Worm (Caenorhabditis elegans) whole organism, mixed stage, embryonic: ENCODE measurements around the gene srdh-1.

Experiments used
- M03D4.4 ChIP-seq: sonication (generic microtip); optimal IDR thresholded peaks from 2 replicates; lab custom pipeline; 2017; ENCODE audit warnings: mild to moderate bottlenecking, missing genetic modification characterization, missing compliant biosample characterization
- bed-3 ChIP-seq: fragments of 200-800 bp; sonication (Bioruptor generic); optimal IDR thresholded peaks from 3 replicates; lab custom pipeline; 2018; ENCODE audit warnings: mild to moderate bottlenecking, missing genetic modification characterization, moderate library complexity, missing compliant biosample characterization
- blmp-1 ChIP-seq: fragments of 150-350 bp; optimal IDR thresholded peaks from 2 replicates; lab custom pipeline; 2014; ENCODE audit warnings: missing biosample characterization, missing genetic modification characterization
- ceh-43 ChIP-seq: fragments of 200-800 bp; sonication (Bioruptor generic); optimal IDR thresholded peaks from 2 replicates; lab custom pipeline; 2018; ENCODE audit warnings: mild to moderate bottlenecking, missing genetic modification characterization, moderate library complexity, missing compliant biosample characterization
- ceh-83 ChIP-seq: fragments of 200-800 bp; sonication (Bioruptor generic); optimal IDR thresholded peaks from 2 replicates; lab custom pipeline; 2018; ENCODE audit warnings: mild to moderate bottlenecking, missing genetic modification characterization, missing compliant biosample characterization
- ces-1 ChIP-seq: fragments of 150-350 bp; optimal IDR thresholded peaks from 2 replicates; lab custom pipeline; 2014; ENCODE audit warnings: missing biosample characterization, missing genetic modification reagents, missing genetic modification characterization
- drap-1 ChIP-seq: fragments of 200-800 bp; sonication (Bioruptor generic); optimal IDR thresholded peaks from 3 replicates; lab custom pipeline; 2018; ENCODE audit warnings: mild to moderate bottlenecking, missing genetic modification characterization, missing compliant biosample characterization
- elt-1 ChIP-seq: sonication (generic microtip); optimal IDR thresholded peaks from 2 replicates; lab custom pipeline; 2017; ENCODE audit warnings: missing genetic modification characterization, mild to moderate bottlenecking, missing compliant biosample characterization, antibody characterized with exemption, moderate library complexity, borderline replicate concordance; ENCODE audit not compliant: insufficient read depth
- ham-2 ChIP-seq: fragments of 200-800 bp; sonication (Bioruptor generic); optimal IDR thresholded peaks from 2 replicates; lab custom pipeline; 2018; ENCODE audit warnings: mild to moderate bottlenecking, missing genetic modification characterization, missing compliant biosample characterization
- hlh-1 ChIP-seq: fragments of 150-350 bp; optimal IDR thresholded peaks from 2 replicates; lab custom pipeline; 2014; ENCODE audit warnings: missing biosample characterization, missing genetic modification reagents, missing genetic modification characterization
- lin-13 ChIP-seq: fragments of 150-350 bp; optimal IDR thresholded peaks from 2 replicates; lab custom pipeline; 2014; ENCODE audit warnings: missing biosample characterization, missing genetic modification characterization
- lsy-2 ChIP-seq: fragments of 150-350 bp; optimal IDR thresholded peaks from 2 replicates; lab custom pipeline; 2014; ENCODE audit warnings: missing biosample characterization, missing genetic modification characterization
- mep-1 ChIP-seq: fragments of 150-350 bp; optimal IDR thresholded peaks from 2 replicates; lab custom pipeline; 2017; ENCODE audit warnings: missing biosample characterization, missing genetic modification reagents, missing genetic modification characterization, inconsistent platforms
- nhr-12 ChIP-seq: fragments of 150-350 bp; optimal IDR thresholded peaks from 2 replicates; lab custom pipeline; 2014; ENCODE audit warnings: missing biosample characterization, missing genetic modification characterization
- nhr-2 ChIP-seq: fragments of 150-350 bp; optimal IDR thresholded peaks from 2 replicates; lab custom pipeline; 2014; ENCODE audit warnings: missing biosample characterization, missing genetic modification characterization
- nhr-237 ChIP-seq: fragments of 150-350 bp; optimal IDR thresholded peaks from 2 replicates; lab custom pipeline; 2014; ENCODE audit warnings: missing biosample characterization, missing genetic modification characterization
- nhr-28 ChIP-seq: fragments of 150-350 bp; optimal IDR thresholded peaks from 2 replicates; lab custom pipeline; 2014; ENCODE audit warnings: missing biosample characterization, missing genetic modification characterization
- nhr-76 ChIP-seq: sonication (generic microtip); optimal IDR thresholded peaks from 2 replicates; lab custom pipeline; 2017; ENCODE audit warnings: missing biosample characterization, missing genetic modification characterization
- pha-4 ChIP-seq: fragments of 150-350 bp; optimal IDR thresholded peaks from 2 replicates; lab custom pipeline; 2018; ENCODE audit warnings: missing biosample characterization, missing genetic modification reagents, missing genetic modification characterization
- sem-2 ChIP-seq: fragments of 200-800 bp; sonication (Bioruptor generic); optimal IDR thresholded peaks from 2 replicates; lab custom pipeline; 2018; ENCODE audit warnings: mild to moderate bottlenecking, missing genetic modification characterization, missing compliant biosample characterization
- snpc-4 ChIP-seq: fragments of 150-350 bp; optimal IDR thresholded peaks from 2 replicates; lab custom pipeline; 2014; ENCODE audit warnings: missing biosample characterization, missing genetic modification characterization
- sptf-1 ChIP-seq: sonication (generic microtip); optimal IDR thresholded peaks from 2 replicates; lab custom pipeline; 2017; ENCODE audit warnings: mild to moderate bottlenecking, missing genetic modification characterization, moderate library complexity, missing compliant biosample characterization
- tbx-8 ChIP-seq: fragments of 200-800 bp; sonication (Bioruptor generic); optimal IDR thresholded peaks from 2 replicates; lab custom pipeline; 2018; ENCODE audit warnings: mild to moderate bottlenecking, missing genetic modification characterization, moderate library complexity, missing compliant biosample characterization
- unc-120 ChIP-seq: sonication (generic microtip); optimal IDR thresholded peaks from 2 replicates; lab custom pipeline; 2017; ENCODE audit warnings: missing genetic modification characterization, missing compliant biosample characterization; ENCODE audit not compliant: poor library complexity, severe bottlenecking
- unc-39 ChIP-seq: fragments of 150-350 bp; optimal IDR thresholded peaks from 2 replicates; lab custom pipeline; 2014; ENCODE audit warnings: missing biosample characterization, missing genetic modification characterization
- unc-62 ChIP-seq: fragments of 150-350 bp; optimal IDR thresholded peaks from 2 replicates; lab custom pipeline; 2014; ENCODE audit warnings: missing biosample characterization, missing genetic modification reagents, missing genetic modification characterization
- zip-8 ChIP-seq: fragments of 150-350 bp; optimal IDR thresholded peaks from 2 replicates; lab custom pipeline; 2014; ENCODE audit warnings: missing biosample characterization, missing genetic modification characterization

srdh-1 gene

DNA sequence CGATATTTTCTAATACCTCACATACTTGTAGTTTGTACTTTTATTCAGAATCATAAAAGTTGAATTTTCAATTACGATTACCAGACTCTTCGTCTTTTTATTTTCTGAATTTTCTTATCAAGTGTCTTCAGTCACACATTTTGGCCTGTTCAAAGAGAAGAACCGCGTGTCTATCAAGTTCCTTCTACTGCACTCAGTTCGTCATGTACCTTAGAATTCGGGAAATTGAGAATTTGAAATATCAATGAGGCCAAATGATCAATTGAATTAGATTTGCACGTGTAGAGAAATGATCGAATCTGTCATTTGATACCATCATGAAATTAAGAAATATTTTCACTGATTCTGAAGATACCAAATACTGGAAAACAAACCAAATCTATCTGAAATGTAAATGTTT, 899 bp upstream of the srdh-1 start:
- TF ChIP-seq ceh-43 (no peak), nhr-76 (tag; lab: Kevin White, UChicago) (no peak), sptf-1 (tag; lab: Kevin White, UChicago) (no peak), unc-62 (GFP tag; lab: Kevin White, UChicago) (no peak), lsy-2 (tag; lab: Kevin White, UChicago) (no peak), unc-39 (tag; lab: Kevin White, UChicago) (no peak), blmp-1 (tag; lab: Kevin White, UChicago) (no peak), hlh-1 (tag; lab: Kevin White, UChicago) (no peak), mep-1 (tag; lab: Kevin White, UChicago) (no peak), nhr-28 (no peak), nhr-237 (tag; lab: Kevin White, UChicago) (no peak), lin-13 (tag; lab: Kevin White, UChicago) (no peak), nhr-2 (tag; lab: Kevin White, UChicago) (no peak), zip-8 (tag; lab: Kevin White, UChicago) (no peak), pha-4 (tag; lab: Kevin White, UChicago) (no peak), unc-120 (tag; lab: Kevin White, UChicago) (no peak), drap-1 (no peak), tbx-8 (GFP tag; lab: Kevin White, UChicago) (no peak), bed-3 (no peak), elt-1 (tag; lab: Kevin White, UChicago) (no peak)
- TF ChIP-seq, all 35 proteins: peak for 0

DNA sequence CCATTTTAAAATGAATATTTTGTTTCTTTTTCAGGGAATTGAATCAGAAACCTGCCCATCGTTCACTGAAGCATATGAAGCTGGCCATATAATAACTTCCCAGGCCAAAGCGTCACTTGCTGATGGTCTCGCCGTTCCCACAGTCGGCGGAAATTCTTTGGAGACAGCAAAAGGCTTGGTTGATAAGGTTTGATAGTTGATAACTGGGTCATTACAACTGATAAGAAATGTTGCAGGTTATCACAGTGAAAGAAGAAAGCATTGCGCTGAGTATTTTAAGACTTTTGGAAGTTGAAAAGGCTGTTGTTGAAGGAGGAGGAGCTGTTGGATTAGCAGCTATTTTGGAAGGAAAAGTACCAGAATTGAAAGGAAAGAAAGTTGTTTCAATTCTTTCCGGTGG, 2.1 kb downstream of the srdh-1 start:
- TF ChIP-seq unc-62 (GFP tag; lab: Kevin White, UChicago) (no peak), pha-4 (tag; lab: Kevin White, UChicago) (no peak), ceh-83 (GFP tag; lab: Kevin White, UChicago) (no peak), nhr-12 (tag; lab: Kevin White, UChicago) (no peak), ces-1 (GFP tag; lab: Kevin White, UChicago) (no peak), tbx-8 (GFP tag; lab: Kevin White, UChicago) (no peak), nhr-76 (tag; lab: Kevin White, UChicago) (no peak), M03D4.4 (tag; lab: Kevin White, UChicago) (no peak), ceh-43 (no peak), unc-120 (tag; lab: Kevin White, UChicago) (no peak), blmp-1 (tag; lab: Kevin White, UChicago) (no peak), sem-2 (GFP tag; lab: Kevin White, UChicago) (no peak), bed-3 (no peak)

DNA sequence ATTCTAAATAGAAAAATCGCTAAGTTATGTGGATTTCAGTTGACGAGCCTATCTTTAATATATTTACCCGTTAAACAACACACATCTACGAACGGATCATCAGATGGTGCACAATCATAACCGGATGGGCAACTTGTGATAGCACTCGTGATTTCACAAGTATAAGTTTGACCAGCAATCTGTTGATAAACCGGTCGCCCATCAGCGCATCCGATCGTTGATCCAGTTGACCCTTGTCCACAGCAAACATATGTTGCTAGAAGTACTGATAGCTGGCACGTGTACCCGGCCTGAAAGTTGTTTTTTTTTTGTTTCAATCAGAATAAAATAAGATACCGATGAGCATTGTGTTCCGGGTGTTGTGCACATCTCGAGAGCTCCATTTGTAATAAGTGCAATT, 3.2 kb downstream of the srdh-1 start:
- TF ChIP-seq lin-13 (tag; lab: Kevin White, UChicago) (no peak), unc-120 (tag; lab: Kevin White, UChicago) (no peak), nhr-28 (no peak), blmp-1 (tag; lab: Kevin White, UChicago) (no peak), ces-1 (GFP tag; lab: Kevin White, UChicago) (no peak), unc-62 (GFP tag; lab: Kevin White, UChicago) (no peak), M03D4.4 (tag; lab: Kevin White, UChicago) (no peak), hlh-1 (tag; lab: Kevin White, UChicago) (no peak)

ce11 chrII:8269351-8269750, 4.9 kb downstream of the srdh-1 start, which contains the start of gene K01C8.2:
TSS of gene K01C8.2 (minus strand) at chrII:8269451.
- no peak for TF ChIP-seq ces-1 (GFP tag; lab: Kevin White, UChicago)
- no peak for TF ChIP-seq pha-4 (tag; lab: Kevin White, UChicago)
- TF ChIP-seq elt-1 (tag; lab: Kevin White, UChicago): no peak
- TF ChIP-seq ham-2 (GFP tag; lab: Kevin White, UChicago): no peak
- no peak for TF ChIP-seq mep-1 (tag; lab: Kevin White, UChicago)

DNA sequence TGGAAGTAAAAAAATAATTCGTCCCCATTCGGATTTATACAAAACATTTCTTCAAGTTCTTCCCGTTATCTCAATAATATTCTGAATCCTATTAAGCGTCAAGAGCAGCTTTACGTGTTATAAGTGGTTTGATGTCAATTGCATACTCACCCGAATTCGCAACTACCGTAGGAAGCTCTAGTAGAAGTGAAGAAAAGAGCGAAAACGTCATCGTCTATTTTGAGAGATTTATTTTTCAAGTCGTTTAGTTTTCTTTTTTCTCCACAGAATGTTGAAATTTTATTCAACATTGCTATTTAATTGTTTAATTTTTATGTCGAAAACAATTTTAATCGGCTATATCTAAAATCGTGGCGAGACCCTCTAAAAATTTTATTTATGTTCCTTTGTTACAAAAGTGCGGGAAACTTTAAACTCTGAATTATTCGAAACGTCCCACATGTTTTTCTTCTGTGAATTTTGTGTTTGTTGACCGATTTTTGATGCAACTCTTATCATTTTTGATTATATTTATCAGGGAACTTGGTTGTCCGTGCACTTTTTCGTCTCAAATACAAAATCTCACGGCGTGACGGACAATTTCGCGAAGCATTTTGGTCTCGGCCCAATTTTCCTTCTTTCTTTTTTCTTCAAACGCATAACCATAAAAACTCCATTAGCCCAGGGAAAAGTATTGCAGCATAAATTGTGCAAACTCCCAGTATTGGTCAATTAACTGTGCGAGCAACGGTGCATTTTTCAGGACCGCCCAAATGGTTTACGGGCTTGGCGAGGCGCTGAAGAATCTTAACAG, 5.6 kb downstream of the srdh-1 start, which contains the start of gene tdc-1:
TSS of gene tdc-1 (plus strand) at position 743 of the 793 bp plus-strand sequence.
- TF ChIP-seq nhr-12 (tag; lab: Kevin White, UChicago) (no peak), snpc-4 (tag; lab: Kevin White, UChicago) (no peak), lsy-2 (tag; lab: Kevin White, UChicago) (no peak)
- TF ChIP-seq, all 35 proteins: peak for 0
